Worm (Caenorhabditis elegans) whole organism, early embryonic: ENCODE measurements around the gene nhr-243.

Experiments used
- B0310.2 ChIP-seq: sonication (generic microtip); optimal IDR thresholded peaks from 2 replicates; lab custom pipeline; 2016; ENCODE audit warnings: mild to moderate bottlenecking, missing genetic modification characterization, missing compliant biosample characterization
- aly-1 ChIP-seq: sonication (generic microtip); optimal IDR thresholded peaks from 2 replicates; lab custom pipeline; 2016; ENCODE audit warnings: missing genetic modification characterization, missing compliant biosample characterization
- ama-1 ChIP-seq: fragments of 150-350 bp; optimal IDR thresholded peaks from 2 replicates; lab custom pipeline; 2014
- ets-7 ChIP-seq: sonication (generic microtip); optimal IDR thresholded peaks from 2 replicates; lab custom pipeline; 2016; ENCODE audit warnings: missing genotype, missing genetic modification characterization, missing compliant biosample characterization
- sea-1 ChIP-seq: fragments of 200-800 bp; sonication (Bioruptor generic); conservative IDR thresholded peaks from 2 replicates; pipeline ENCODE4 v1.3.6; 2022; ENCODE audit warnings: missing genetic modification characterization, missing compliant biosample characterization
- tbx-37 ChIP-seq: fragments of 200-800 bp; sonication (Bioruptor generic); conservative IDR thresholded peaks from 2 replicates; pipeline ENCODE4 v1.3.6; 2022; ENCODE audit warnings: missing genetic modification reagents, missing genetic modification characterization, missing compliant biosample characterization
- tra-4 ChIP-seq: sonication (generic microtip); optimal IDR thresholded peaks from 2 replicates; lab custom pipeline; 2017; ENCODE audit warnings: missing genetic modification characterization, missing compliant biosample characterization

DNA sequence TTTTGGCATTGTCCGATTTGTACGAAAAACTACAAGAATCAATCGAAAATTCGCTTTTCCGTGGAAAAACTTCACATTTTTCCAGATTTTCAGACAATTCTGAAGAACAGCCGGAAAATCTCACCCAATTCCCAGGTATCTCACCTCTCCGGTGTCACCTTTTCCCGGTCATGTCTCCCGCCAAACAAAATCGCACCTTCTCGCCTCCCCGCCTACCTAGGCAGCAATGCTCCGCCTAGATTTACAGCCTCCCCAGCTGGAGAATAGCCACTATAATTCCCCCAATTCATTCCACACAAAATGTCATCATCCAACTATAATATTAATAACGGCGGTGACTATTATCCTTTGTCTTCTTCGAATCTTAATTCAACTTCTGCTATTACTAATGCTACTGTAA, 26.5 kb downstream of the nhr-243 start, which contains the start of gene ceh-51:
- TF ChIP-seq ets-7 (tag; lab: Kevin White, UChicago) (no peak), B0310.2 (tag; lab: Kevin White, UChicago) (no peak), tra-4 (no peak), aly-1 (no peak), sea-1 (GFP tag; lab: Robert Waterston, UW) (no peak), ama-1 (lab: Kevin White, UChicago) (no peak), tbx-37 (no peak)
